Fruit fly (Drosophila melanogaster) whole organism, embryonic: Measurements from ENCODE around the gene SCAR.
A peak's percentile ranks its signal among the peaks of the same experiment; 100 is the strongest.

Experiments
- Ada2b ChIP-seq: fragments of 200-800 bp; sonication (Bioruptor generic); IDR thresholded peaks from 2 replicates; pipeline ENCODE4 v1.3.6; 2022; ENCODE audit warnings: missing biosample characterization, missing genetic modification characterization
- Adf1 ChIP-seq: fragments of 200-800 bp; sonication (Bioruptor generic); IDR thresholded peaks from 2 replicates; pipeline ENCODE4 v1.3.6; 2022; ENCODE audit warnings: missing biosample characterization, missing genetic modification characterization
- CG10147 ChIP-seq: fragments of 200-800 bp; sonication (Bioruptor generic); optimal IDR thresholded peaks from 2 replicates; lab custom pipeline; 2019; ENCODE audit warnings: missing biosample characterization, mild to moderate bottlenecking, missing genetic modification characterization, moderate library complexity
- CG10274 ChIP-seq: fragments of 200-800 bp; sonication (Bioruptor generic); optimal IDR thresholded peaks from 3 replicates; lab custom pipeline; 2017; ENCODE audit warnings: missing biosample characterization, mild to moderate bottlenecking, missing genetic modification characterization
- CG11504 ChIP-seq: fragments of 200-800 bp; sonication (Bioruptor generic); optimal IDR thresholded peaks from 3 replicates; lab custom pipeline; 2019; ENCODE audit warnings: missing biosample characterization, mild to moderate bottlenecking, missing genetic modification characterization, moderate library complexity
- CG1233 ChIP-seq: fragments of 200-800 bp; sonication (Bioruptor generic); optimal IDR thresholded peaks from 4 replicates; lab custom pipeline; 2018; ENCODE audit warnings: missing biosample characterization, mild to moderate bottlenecking, missing genetic modification characterization
- CG12391 ChIP-seq: fragments of 200-800 bp; sonication (Bioruptor generic); optimal IDR thresholded peaks from 3 replicates; lab custom pipeline; 2018; ENCODE audit warnings: missing biosample characterization, mild to moderate bottlenecking, missing genetic modification characterization, moderate library complexity
- CG12659 ChIP-seq: fragments of 200-800 bp; sonication (Bioruptor generic); optimal IDR thresholded peaks from 3 replicates; lab custom pipeline; 2017; ENCODE audit warnings: mild to moderate bottlenecking, missing biosample characterization, missing genetic modification reagents, missing genetic modification characterization
- CG14441 ChIP-seq: fragments of 200-800 bp; sonication (Bioruptor generic); IDR thresholded peaks from 2 replicates; pipeline ENCODE4 v1.3.6; 2022; ENCODE audit warnings: missing biosample characterization, missing genetic modification characterization
- CG15269 ChIP-seq: fragments of 200-800 bp; sonication (Bioruptor generic); optimal IDR thresholded peaks from 2 replicates; lab custom pipeline; 2018; ENCODE audit warnings: missing biosample characterization, mild to moderate bottlenecking, missing genetic modification characterization, moderate library complexity
- CG17359 ChIP-seq: fragments of 200-800 bp; sonication (Bioruptor generic); optimal IDR thresholded peaks from 3 replicates; lab custom pipeline; 2018; ENCODE audit warnings: missing biosample characterization, mild to moderate bottlenecking, missing genetic modification characterization, moderate library complexity
- CG1832 ChIP-seq: fragments of 200-800 bp; sonication (Bioruptor generic); optimal IDR thresholded peaks from 2 replicates; lab custom pipeline; 2017; ENCODE audit warnings: missing biosample characterization, mild to moderate bottlenecking, missing genetic modification characterization, inconsistent platforms
- CG2875 ChIP-seq: fragments of 200-800 bp; sonication (Bioruptor generic); optimal IDR thresholded peaks from 2 replicates; lab custom pipeline; 2017; ENCODE audit warnings: missing biosample characterization, mild to moderate bottlenecking, missing genetic modification characterization, missing genetic modification reagents
- CG5245 ChIP-seq: fragments of 200-800 bp; sonication (Bioruptor generic); optimal IDR thresholded peaks from 3 replicates; lab custom pipeline; 2016; ENCODE audit warnings: missing biosample characterization, missing genetic modification characterization
- CG6854 ChIP-seq: fragments of 200-800 bp; sonication (Bioruptor generic); optimal IDR thresholded peaks from 3 replicates; lab custom pipeline; 2017; ENCODE audit warnings: missing biosample characterization, mild to moderate bottlenecking, missing genetic modification characterization
- CG7745 ChIP-seq: fragments of 200-800 bp; sonication (Bioruptor generic); optimal IDR thresholded peaks from 2 replicates; lab custom pipeline; 2018; ENCODE audit warnings: missing biosample characterization, mild to moderate bottlenecking, missing genetic modification characterization, moderate library complexity
- CG8944 ChIP-seq: fragments of 200-800 bp; sonication (Bioruptor generic); optimal IDR thresholded peaks from 3 replicates; lab custom pipeline; 2016; ENCODE audit warnings: missing biosample characterization, missing genetic modification characterization
- Camta ChIP-seq: fragments of 200-800 bp; sonication (Bioruptor generic); optimal IDR thresholded peaks from 2 replicates; lab custom pipeline; 2016; ENCODE audit warnings: missing biosample characterization, missing genetic modification characterization
- Chrac-16 ChIP-seq: fragments of 200-800 bp; sonication (Bioruptor generic); optimal IDR thresholded peaks from 3 replicates; lab custom pipeline; 2016; ENCODE audit warnings: missing biosample characterization, missing genetic modification characterization
- Ets97D ChIP-seq: fragments of 200-800 bp; sonication (Bioruptor generic); optimal IDR thresholded peaks from 3 replicates; lab custom pipeline; 2016; ENCODE audit warnings: missing biosample characterization, missing genetic modification characterization
- Hr3 ChIP-seq: fragments of 200-800 bp; sonication (Bioruptor generic); optimal IDR thresholded peaks from 3 replicates; lab custom pipeline; 2016; ENCODE audit warnings: missing biosample characterization, missing genetic modification characterization
- Hr78 ChIP-seq, 2 experiments: fragments of 200-800 bp in 1 of 2; fragments of >200 bp in 1 of 2; sonication (Bioruptor generic) in 1 of 2; optimal IDR thresholded peaks; 2 replicates each; lab custom pipeline; 2017 to 2019; ENCODE audit warnings: missing biosample characterization in 2 of 2, missing genetic modification characterization in 2 of 2, mild to moderate bottlenecking in 1 of 2, moderate library complexity in 1 of 2
- Hsf ChIP-seq: fragments of 200-800 bp; sonication (Bioruptor generic); optimal IDR thresholded peaks from 3 replicates; lab custom pipeline; 2016; ENCODE audit warnings: missing biosample characterization, missing genetic modification characterization
- Lhr ChIP-seq: fragments of 200-800 bp; sonication (Bioruptor generic); optimal IDR thresholded peaks from 3 replicates; lab custom pipeline; 2017; ENCODE audit warnings: mild to moderate bottlenecking, missing biosample characterization, missing genetic modification reagents, missing genetic modification characterization
- Oaz ChIP-seq: fragments of 200-800 bp; sonication (Bioruptor generic); IDR thresholded peaks from 2 replicates; pipeline ENCODE4 v1.3.6; 2022; ENCODE audit warnings: missing biosample characterization, missing genetic modification characterization
- Opbp ChIP-seq: fragments of 200-800 bp; sonication (Bioruptor generic); IDR thresholded peaks from 3 replicates; pipeline ENCODE4 v1.3.6; 2022; ENCODE audit warnings: missing biosample characterization, missing genetic modification characterization; ENCODE audit not compliant: partially characterized antibody
- Poxn ChIP-seq: fragments of 200-800 bp; sonication (Bioruptor generic); IDR thresholded peaks from 2 replicates; pipeline ENCODE4 v1.3.6; 2022; ENCODE audit warnings: missing biosample characterization, missing genetic modification characterization
- Stat92E ChIP-seq, 3 experiments: fragments of >200 bp in 2 of 3; fragments of 200-800 bp in 1 of 3; sonication (Bioruptor generic) in 1 of 3; optimal IDR thresholded peaks; 2 replicates each; lab custom pipeline; 2017 to 2019; ENCODE audit warnings: missing biosample characterization in 3 of 3, missing genetic modification characterization in 3 of 3, mild to moderate bottlenecking in 1 of 3, moderate library complexity in 1 of 3
- TFAM ChIP-seq: fragments of 200-800 bp; sonication (Bioruptor generic); optimal IDR thresholded peaks from 2 replicates; lab custom pipeline; 2017; ENCODE audit warnings: missing biosample characterization, missing genetic modification characterization, inconsistent platforms
- Tbp ChIP-seq: fragments of >200 bp; optimal IDR thresholded peaks from 2 replicates; lab custom pipeline; 2018; ENCODE audit warnings: missing biosample characterization, missing genetic modification characterization
- bab2 ChIP-seq: fragments of 200-800 bp; sonication (Bioruptor generic); optimal IDR thresholded peaks from 2 replicates; lab custom pipeline; 2016; ENCODE audit warnings: missing biosample characterization, missing genetic modification characterization
- chinmo ChIP-seq: fragments of 200-800 bp; sonication (Bioruptor generic); IDR thresholded peaks from 4 replicates; pipeline ENCODE4 v1.3.6; 2022; ENCODE audit warnings: missing biosample characterization, missing genetic modification characterization; ENCODE audit not compliant: partially characterized antibody
- crp ChIP-seq, 2 experiments: fragments of 200-800 bp; sonication (Bioruptor generic); optimal IDR thresholded peaks; 2 replicates in 1 of 2; 3 replicates in 1 of 2; lab custom pipeline; 2017; ENCODE audit warnings: missing biosample characterization in 2 of 2, missing genetic modification characterization in 2 of 2, mild to moderate bottlenecking in 1 of 2, moderate library complexity in 1 of 2
- dimm ChIP-seq: fragments of 200-800 bp; sonication (Bioruptor generic); IDR thresholded peaks from 2 replicates; pipeline ENCODE4 v1.3.6; 2022; ENCODE audit warnings: missing biosample characterization, missing genetic modification characterization
- dysf ChIP-seq: fragments of 200-800 bp; sonication (Bioruptor generic); IDR thresholded peaks from 3 replicates; pipeline ENCODE4 v1.3.6; 2022; ENCODE audit warnings: missing biosample characterization, missing genetic modification characterization
- exex ChIP-seq: fragments of 200-800 bp; sonication (Bioruptor generic); optimal IDR thresholded peaks from 4 replicates; lab custom pipeline; 2018; ENCODE audit warnings: missing biosample characterization, mild to moderate bottlenecking, missing genetic modification characterization, moderate library complexity
- gcm2 ChIP-seq: fragments of 200-800 bp; sonication (Bioruptor generic); optimal IDR thresholded peaks from 2 replicates; lab custom pipeline; 2016; ENCODE audit warnings: missing biosample characterization, missing genetic modification characterization
- gt ChIP-seq: fragments of 200-800 bp; sonication (Bioruptor generic); IDR thresholded peaks from 2 replicates; pipeline ENCODE4 v1.3.6; 2022; ENCODE audit warnings: missing biosample characterization, missing genetic modification characterization
- hb ChIP-seq: fragments of 200-800 bp; sonication (Bioruptor generic); IDR thresholded peaks from 3 replicates; pipeline ENCODE4 v1.3.6; 2022; ENCODE audit warnings: missing biosample characterization, missing genetic modification characterization; ENCODE audit not compliant: partially characterized antibody
- lbe ChIP-seq: fragments of 200-800 bp; sonication (Bioruptor generic); optimal IDR thresholded peaks from 2 replicates; lab custom pipeline; 2016; ENCODE audit warnings: missing biosample characterization, mild to moderate bottlenecking, missing genetic modification characterization
- run ChIP-seq: fragments of 200-800 bp; sonication (Bioruptor generic); optimal IDR thresholded peaks from 3 replicates; lab custom pipeline; 2018; ENCODE audit warnings: missing biosample characterization, mild to moderate bottlenecking, missing genetic modification characterization
- salm ChIP-seq: fragments of 200-800 bp; sonication (Bioruptor generic); optimal IDR thresholded peaks from 2 replicates; lab custom pipeline; 2018; ENCODE audit warnings: missing biosample characterization, mild to moderate bottlenecking, missing genetic modification characterization
- sc ChIP-seq, 3 experiments: fragments of >200 bp in 2 of 3; fragments of 200-800 bp in 1 of 3; sonication (Bioruptor generic) in 1 of 3; optimal IDR thresholded peaks; 2 replicates in 2 of 3; 3 replicates in 1 of 3; lab custom pipeline; 2017; ENCODE audit warnings: mild to moderate bottlenecking in 1 of 3, missing biosample characterization in 1 of 3, missing genetic modification characterization in 1 of 3, missing genetic modification reagents in 1 of 3
- schlank ChIP-seq: fragments of 200-800 bp; sonication (Bioruptor generic); optimal IDR thresholded peaks from 2 replicates; lab custom pipeline; 2018; ENCODE audit warnings: missing biosample characterization, mild to moderate bottlenecking, missing genetic modification characterization
- sim ChIP-seq: fragments of 200-800 bp; sonication (Bioruptor generic); IDR thresholded peaks from 2 replicates; pipeline ENCODE4 v1.3.6; 2022; ENCODE audit warnings: missing biosample characterization, missing genetic modification characterization
- sr ChIP-seq: fragments of 200-800 bp; sonication (Bioruptor generic); IDR thresholded peaks from 3 replicates; pipeline ENCODE4 v1.3.6; 2022; ENCODE audit warnings: missing biosample characterization, missing genetic modification characterization
- ssp ChIP-seq: fragments of 200-800 bp; sonication (Bioruptor generic); IDR thresholded peaks from 2 replicates; pipeline ENCODE4 v1.3.6; 2022; ENCODE audit warnings: missing biosample characterization, missing genetic modification characterization
- tgo ChIP-seq: fragments of 200-800 bp; sonication (Bioruptor generic); IDR thresholded peaks from 3 replicates; pipeline ENCODE4 v1.3.6; 2022; ENCODE audit warnings: missing biosample characterization, missing genetic modification characterization
- tin ChIP-seq: fragments of 200-800 bp; sonication (Bioruptor generic); optimal IDR thresholded peaks from 3 replicates; lab custom pipeline; 2016; ENCODE audit warnings: missing biosample characterization, missing genetic modification characterization
- ttk ChIP-seq: fragments of 200-800 bp; sonication (Bioruptor generic); IDR thresholded peaks from 2 replicates; pipeline ENCODE4 v2.1.2; 2022; ENCODE audit warnings: missing biosample characterization, missing genetic modification characterization

The SCAR gene

dm6 chr2L:11010999-11011398 is 34.4 kb downstream of the SCAR start, which contains the start of the genes Art8 and dUTPase (continued):
- TF ChIP-seq CG10147 (GFP tag; lab: Kevin White, UChicago) = no peak
- peak; percentile 53 for TF ChIP-seq Lhr (GFP tag; lab: Kevin White, UChicago)
- peak; percentile 75 for TF ChIP-seq Hr3
- peak; percentile 85 for TF ChIP-seq lbe (GFP tag; lab: Kevin White, UChicago)
- peak; percentile 42; the same call in 1 of the 2 replicates for TF ChIP-seq ssp (GFP tag; lab: Robert Waterston, UW)
- TF ChIP-seq Camta (GFP tag; lab: Kevin White, UChicago) = peak; percentile 15
- peak; percentile 23 for TF ChIP-seq Adf1 (GFP tag; lab: Robert Waterston, UW)
- TF ChIP-seq salm (tag; lab: Kevin White, UChicago) = no peak
- TF ChIP-seq ttk (GFP tag; lab: Robert Waterston, UW) = peak; percentile 29; the same call in 1 of the 2 replicates
- peak; percentile 61 for TF ChIP-seq CG15269
- no peak for TF ChIP-seq Poxn (GFP tag; lab: Robert Waterston, UW)
- no peak for TF ChIP-seq crp (GFP tag; optimal IDR thresholded peaks at IDR 0.05; lab: Kevin White, UChicago)
- TF ChIP-seq CG2875 (GFP tag; lab: Kevin White, UChicago) = no peak
- TF ChIP-seq sim = no peak
- TF ChIP-seq CG11504 (tag; lab: Kevin White, UChicago) = peak; percentile 78
- TF ChIP-seq Opbp (GFP tag; lab: Robert Waterston, UW) = peak; percentile 81
- TF ChIP-seq CG6854 (GFP tag; lab: Kevin White, UChicago) = no peak
- peak; percentile 42 for TF ChIP-seq tgo (GFP tag; lab: Robert Waterston, UW)
- peak; percentile 56 for TF ChIP-seq CG1233
- TF ChIP-seq schlank (tag; lab: Kevin White, UChicago) = no peak
- no peak for TF ChIP-seq gt (GFP tag; lab: Robert Waterston, UW)
- no peak for TF ChIP-seq CG7745 (tag; lab: Kevin White, UChicago)
- 0 out of 4 replicates have a peak, but pooled peaks have one; percentile 32 for TF ChIP-seq chinmo (GFP tag; lab: Robert Waterston, UW)
- no peak for TF ChIP-seq sr (GFP tag; lab: Robert Waterston, UW)
- TF ChIP-seq Ada2b (GFP tag; lab: Robert Waterston, UW) = peak; percentile 61
- peak; percentile 49 for TF ChIP-seq CG5245 (GFP tag; lab: Kevin White, UChicago)
- TF ChIP-seq Hsf = peak; percentile 77
- peak; percentile 61; the same call in 2 of the 3 replicates for TF ChIP-seq hb (GFP tag; lab: Robert Waterston, UW)
- TF ChIP-seq dysf (GFP tag; lab: Robert Waterston, UW) = peak; percentile 54
- TF ChIP-seq Ets97D = peak; percentile 66
- no peak for TF ChIP-seq Hr78 (GFP tag; optimal IDR thresholded peaks at IDR 0.05; lab: Kevin White, UChicago)
- TF ChIP-seq tin (GFP tag; lab: Kevin White, UChicago) = peak; percentile 77
- no peak for TF ChIP-seq gcm2
- peak; percentile 90 for TF ChIP-seq CG12659 (GFP tag; lab: Kevin White, UChicago)
- no peak for TF ChIP-seq TFAM
- peak in 1 of 3 experiments; percentile 54 for TF ChIP-seq Stat92E (GFP tag; optimal IDR thresholded peaks at IDR 0.05; lab: Kevin White, UChicago)
- no peak for TF ChIP-seq CG8944 (GFP tag; lab: Kevin White, UChicago)
- no peak for TF ChIP-seq bab2 (GFP tag; lab: Kevin White, UChicago)
- TF ChIP-seq exex (tag; lab: Kevin White, UChicago) = peak; percentile 45
- TF ChIP-seq run = no peak
- no peak for TF ChIP-seq CG1832 (GFP tag; lab: Kevin White, UChicago)
- peak; percentile 48 for TF ChIP-seq CG14441
- peak; percentile 33; the same call in 1 of the 2 replicates for TF ChIP-seq Oaz (GFP tag; lab: Robert Waterston, UW)
- peak; percentile 93 for TF ChIP-seq CG12391 (tag; lab: Kevin White, UChicago)
- TF ChIP-seq Chrac-16 (GFP tag; lab: Kevin White, UChicago) = peak; percentile 74
- peak; percentile 66 for TF ChIP-seq CG17359 (tag; lab: Kevin White, UChicago)
- no peak for TF ChIP-seq dimm (GFP tag; lab: Robert Waterston, UW)
- TF ChIP-seq CG10274 (GFP tag; lab: Kevin White, UChicago) = no peak
- TF ChIP-seq Tbp (GFP tag; lab: Kevin White, UChicago) = no peak
- no peak for TF ChIP-seq sc (optimal IDR thresholded peaks at IDR 0.05; lab: Kevin White, UChicago)
- TF ChIP-seq sc (GFP tag; optimal IDR thresholded peaks at IDR 0.05; lab: Kevin White, UChicago) = no peak
